Worm (Caenorhabditis elegans) whole organism, L4/young adult: Measurements from ENCODE around the gene egl-3.

ENCODE experiments used
- dao-5 ChIP-seq: sonication (generic microtip); optimal IDR thresholded peaks from 2 replicates; lab custom pipeline; 2016; ENCODE audit warnings: missing genotype, missing genetic modification characterization, moderate library complexity, missing compliant biosample characterization
- him-1 ChIP-seq: sonication (generic microtip); optimal IDR thresholded peaks from 2 replicates; lab custom pipeline; 2016; ENCODE audit warnings: missing genotype, missing genetic modification reagents, missing genetic modification characterization, missing compliant biosample characterization

ce11 chrV:10159972-10160371 is 13.6 kb downstream of the egl-3 start:
- TF ChIP-seq him-1 (tag; lab: Kevin White, UChicago) (no peak), dao-5 (tag; lab: Kevin White, UChicago) (no peak)
